Worm (Caenorhabditis elegans): ENCODE results near the gene srh-131.

srh-131 gene

ce11 chrV:17042263-17042662 is 37.0 kb downstream of the srh-131 start, which contains the start of gene hpo-33:
hpo-33 (plus strand) TSS chrV:17042563.
- TF ChIP-seq duxl-1 (tag; optimal IDR thresholded peaks at IDR 0.05; ENCODE audit: poor library complexity) (no peak), ceh-44 (GFP tag; IDR thresholded peaks at IDR 0.05) (no peak), hlh-11 (tag; optimal IDR thresholded peaks at IDR 0.05) (no peak), nhr-48 (tag; optimal IDR thresholded peaks at IDR 0.05) (no peak), ceh-62 (tag; optimal IDR thresholded peaks at IDR 0.05) (no peak), nhr-41 (GFP tag; IDR thresholded peaks at IDR 0.05) (no peak), madf-9 (GFP tag; conservative IDR thresholded peaks at IDR 0.05) (no peak), zip-2 (tag; optimal IDR thresholded peaks at IDR 0.05) (no peak)

ce11 chrV:17044500-17044899 is 39.2 kb downstream of the srh-131 start, which contains the start of gene F28B1.2:
F28B1.2 (plus strand) TSS chrV:17044800.
- no peak for TF ChIP-seq pqm-1 (tag; optimal IDR thresholded peaks at IDR 0.05)
- TF ChIP-seq nhr-42 (GFP tag; IDR thresholded peaks at IDR 0.05): no peak
- no peak for TF ChIP-seq unc-62 (GFP tag; optimal IDR thresholded peaks at IDR 0.05 in 1 of 2)
- no peak for TF ChIP-seq unc-62 (tag; optimal IDR thresholded peaks at IDR 0.05)
- no peak for TF ChIP-seq ceh-62 (tag; optimal IDR thresholded peaks at IDR 0.05)
- no peak for TF ChIP-seq mxl-2 (GFP tag; conservative IDR thresholded peaks at IDR 0.05)
- no peak for TF ChIP-seq Y5F2A.4 (GFP tag; optimal IDR thresholded peaks at IDR 0.05)
- no peak for TF ChIP-seq snpc-4 (tag; optimal IDR thresholded peaks at IDR 0.05)
- no peak for TF ChIP-seq dpl-1 (GFP tag; optimal IDR thresholded peaks at IDR 0.05)
- no peak for TF ChIP-seq fkh-10 (GFP tag; optimal IDR thresholded peaks at IDR 0.05)
- TF ChIP-seq ceh-32 (tag; optimal IDR thresholded peaks at IDR 0.05; ENCODE audit: poor library complexity): no peak
- no peak for TF ChIP-seq egl-27 (tag; optimal IDR thresholded peaks at IDR 0.05)
- TF ChIP-seq hif-1 (tag; optimal IDR thresholded peaks at IDR 0.05): no peak
- no peak for TF ChIP-seq F49E8.2 (tag; optimal IDR thresholded peaks at IDR 0.05; ENCODE audit: borderline replicate concordance)
- TF ChIP-seq lsy-2 (tag; optimal IDR thresholded peaks at IDR 0.05): no peak
- TF ChIP-seq nhr-102 (tag; optimal IDR thresholded peaks at IDR 0.05): no peak
- no peak for TF ChIP-seq madf-5 (GFP tag; IDR thresholded peaks at IDR 0.05)
- TF ChIP-seq vab-7 (GFP tag; IDR thresholded peaks at IDR 0.05): no peak
